Fruit fly (Drosophila melanogaster) whole organism, embryonic: ENCODE data around the gene CG45061.

Experiments
- Abd-B ChIP-seq: fragments of 200-800 bp; sonication (Bioruptor generic); optimal IDR thresholded peaks from 2 replicates; lab custom pipeline; 2018; ENCODE audit warnings: missing biosample characterization, mild to moderate bottlenecking, missing genetic modification characterization, moderate library complexity
- CG10267 ChIP-seq: fragments of 200-800 bp; sonication (Bioruptor generic); optimal IDR thresholded peaks from 2 replicates; lab custom pipeline; 2018; ENCODE audit warnings: missing biosample characterization, mild to moderate bottlenecking, missing genetic modification characterization, moderate library complexity
- CG12219 ChIP-seq: fragments of 200-800 bp; sonication (Bioruptor generic); optimal IDR thresholded peaks from 3 replicates; lab custom pipeline; 2018; ENCODE audit warnings: missing biosample characterization, mild to moderate bottlenecking, missing genetic modification characterization
- CG12236 ChIP-seq: fragments of 200-800 bp; sonication (Bioruptor generic); optimal IDR thresholded peaks from 2 replicates; lab custom pipeline; 2016; ENCODE audit warnings: missing biosample characterization, missing genetic modification characterization
- CG14014 ChIP-seq: fragments of 200-800 bp; sonication (Bioruptor generic); IDR thresholded peaks from 2 replicates; pipeline ENCODE4 v1.3.6; 2022; ENCODE audit warnings: missing biosample characterization, missing genetic modification characterization
- CG14860 ChIP-seq: fragments of 200-800 bp; sonication (Bioruptor generic); IDR thresholded peaks from 3 replicates; pipeline ENCODE4 v1.3.6; 2022; ENCODE audit warnings: missing biosample characterization, missing genetic modification characterization; ENCODE audit not compliant: partially characterized antibody
- CG15073 ChIP-seq: fragments of 200-800 bp; sonication (Bioruptor generic); optimal IDR thresholded peaks from 2 replicates; lab custom pipeline; 2016; ENCODE audit warnings: missing biosample characterization, missing genetic modification characterization
- CG15601 ChIP-seq: fragments of 200-800 bp; sonication (Bioruptor generic); optimal IDR thresholded peaks from 3 replicates; lab custom pipeline; 2019; ENCODE audit warnings: missing biosample characterization, mild to moderate bottlenecking, missing genetic modification characterization, moderate library complexity
- CG2129 ChIP-seq: fragments of 200-800 bp; sonication (Bioruptor generic); IDR thresholded peaks from 2 replicates; pipeline ENCODE4 v1.3.6; 2022; ENCODE audit warnings: missing biosample characterization, missing genetic modification characterization; ENCODE audit not compliant: partially characterized antibody
- CG31224 ChIP-seq: fragments of 200-800 bp; sonication (Bioruptor generic); IDR thresholded peaks from 2 replicates; pipeline ENCODE4 v1.3.6; 2022; ENCODE audit warnings: missing biosample characterization, missing genetic modification characterization
- CG32772 ChIP-seq: fragments of 200-800 bp; sonication (Bioruptor generic); IDR thresholded peaks from 2 replicates; pipeline ENCODE4 v1.3.6; 2022; ENCODE audit warnings: missing biosample characterization, missing genetic modification characterization
- CG4820 ChIP-seq: fragments of 200-800 bp; sonication (Bioruptor generic); optimal IDR thresholded peaks from 3 replicates; lab custom pipeline; 2016; ENCODE audit warnings: missing biosample characterization, missing genetic modification characterization
- CG8089 ChIP-seq: fragments of 200-800 bp; sonication (Bioruptor generic); optimal IDR thresholded peaks from 3 replicates; lab custom pipeline; 2016; ENCODE audit warnings: missing biosample characterization, missing genetic modification characterization
- CoRest ChIP-seq: fragments of 200-800 bp; sonication (Bioruptor generic); optimal IDR thresholded peaks from 3 replicates; lab custom pipeline; 2018; ENCODE audit warnings: missing biosample characterization, mild to moderate bottlenecking, missing genetic modification characterization, moderate library complexity
- Fer3 ChIP-seq: fragments of 200-800 bp; sonication (Bioruptor generic); optimal IDR thresholded peaks from 2 replicates; lab custom pipeline; 2018; ENCODE audit warnings: missing biosample characterization, mild to moderate bottlenecking, missing genetic modification characterization, moderate library complexity
- H15 ChIP-seq: fragments of 200-800 bp; sonication (Bioruptor generic); IDR thresholded peaks from 3 replicates; pipeline ENCODE4 v1.3.6; 2022; ENCODE audit warnings: missing biosample characterization, missing genetic modification characterization
- Lhr ChIP-seq: fragments of 200-800 bp; sonication (Bioruptor generic); optimal IDR thresholded peaks from 3 replicates; lab custom pipeline; 2017; ENCODE audit warnings: mild to moderate bottlenecking, missing biosample characterization, missing genetic modification reagents, missing genetic modification characterization
- MESR4 ChIP-seq: fragments of 200-800 bp; sonication (Bioruptor generic); optimal IDR thresholded peaks from 2 replicates; lab custom pipeline; 2018; ENCODE audit warnings: missing biosample characterization, mild to moderate bottlenecking, missing genetic modification characterization, moderate library complexity
- Med ChIP-seq: fragments of 200-800 bp; sonication (Bioruptor generic); peaks from one replicate; lab custom pipeline; 2016; ENCODE audit warnings: missing biosample characterization, missing genetic modification characterization, mild to moderate bottlenecking, inconsistent platforms, moderate library complexity
- Poxn ChIP-seq: fragments of 200-800 bp; sonication (Bioruptor generic); IDR thresholded peaks from 2 replicates; pipeline ENCODE4 v1.3.6; 2022; ENCODE audit warnings: missing biosample characterization, missing genetic modification characterization
- Scr ChIP-seq: fragments of 200-800 bp; sonication (Bioruptor generic); IDR thresholded peaks from 2 replicates; pipeline ENCODE4 v1.3.6; 2022; ENCODE audit warnings: missing biosample characterization, missing genetic modification characterization; ENCODE audit not compliant: partially characterized antibody
- TFAM ChIP-seq: fragments of 200-800 bp; sonication (Bioruptor generic); optimal IDR thresholded peaks from 2 replicates; lab custom pipeline; 2017; ENCODE audit warnings: missing biosample characterization, missing genetic modification characterization, inconsistent platforms
- Xrp1 ChIP-seq: fragments of 200-800 bp; sonication (Bioruptor generic); IDR thresholded peaks from 2 replicates; pipeline ENCODE4 v1.3.6; 2022; ENCODE audit warnings: missing biosample characterization, missing genetic modification characterization
- abd-A ChIP-seq: fragments of 200-800 bp; sonication (Bioruptor generic); optimal IDR thresholded peaks from 3 replicates; lab custom pipeline; 2019; ENCODE audit warnings: missing biosample characterization, mild to moderate bottlenecking, missing genetic modification characterization, moderate library complexity
- cad ChIP-seq: fragments of >200 bp; optimal IDR thresholded peaks from 2 replicates; lab custom pipeline; 2017; ENCODE audit warnings: missing biosample characterization, missing genetic modification characterization
- caup ChIP-seq: fragments of 200-800 bp; sonication (Bioruptor generic); optimal IDR thresholded peaks from 3 replicates; lab custom pipeline; 2017; ENCODE audit warnings: missing biosample characterization, mild to moderate bottlenecking, missing genetic modification characterization, moderate library complexity; ENCODE audit not compliant: severe bottlenecking
- chm ChIP-seq: fragments of 200-800 bp; sonication (Bioruptor generic); IDR thresholded peaks from 2 replicates; pipeline ENCODE4 v1.3.6; 2022; ENCODE audit warnings: missing biosample characterization, missing genetic modification characterization
- croc ChIP-seq: fragments of 200-800 bp; sonication (Bioruptor generic); conservative IDR thresholded peaks from 3 replicates; pipeline ENCODE4 v1.3.6; 2022; ENCODE audit warnings: missing biosample characterization, missing genetic modification characterization
- crp ChIP-seq, 2 experiments: fragments of 200-800 bp; sonication (Bioruptor generic); optimal IDR thresholded peaks; 2 replicates in 1 of 2; 3 replicates in 1 of 2; lab custom pipeline; 2017; ENCODE audit warnings: missing biosample characterization in 2 of 2, missing genetic modification characterization in 2 of 2, mild to moderate bottlenecking in 1 of 2, moderate library complexity in 1 of 2
- dmrt11E ChIP-seq: fragments of 200-800 bp; sonication (Bioruptor generic); optimal IDR thresholded peaks from 3 replicates; lab custom pipeline; 2018; ENCODE audit warnings: missing biosample characterization, mild to moderate bottlenecking, missing genetic modification characterization, moderate library complexity
- en ChIP-seq: fragments of 200-800 bp; sonication (Bioruptor generic); optimal IDR thresholded peaks from 2 replicates; lab custom pipeline; 2016; ENCODE audit warnings: missing biosample characterization, missing genetic modification characterization
- eve ChIP-seq, 2 experiments: fragments of >200 bp; optimal IDR thresholded peaks; 2 replicates each; lab custom pipeline; 2017; ENCODE audit warnings: missing biosample characterization in 2 of 2, missing genetic modification characterization in 2 of 2
- ham ChIP-seq: fragments of 200-800 bp; sonication (Bioruptor generic); IDR thresholded peaks from 2 replicates; pipeline ENCODE4 v1.3.6; 2022; ENCODE audit warnings: missing biosample characterization, missing genetic modification characterization
- jigr1 ChIP-seq: fragments of 200-800 bp; sonication (Bioruptor generic); IDR thresholded peaks from 3 replicates; pipeline ENCODE4 v1.3.6; 2022; ENCODE audit warnings: missing biosample characterization, missing genetic modification characterization
- ken ChIP-seq: fragments of 200-800 bp; sonication (Bioruptor generic); IDR thresholded peaks from 3 replicates; pipeline ENCODE4 v1.3.6; 2022; ENCODE audit warnings: missing biosample characterization, missing genetic modification characterization
- nerfin-1 ChIP-seq: fragments of 200-800 bp; sonication (Bioruptor generic); optimal IDR thresholded peaks from 3 replicates; lab custom pipeline; 2019; ENCODE audit warnings: missing biosample characterization, mild to moderate bottlenecking, missing genetic modification characterization, moderate library complexity
- odd ChIP-seq: fragments of 200-800 bp; sonication (Bioruptor generic); optimal IDR thresholded peaks from 2 replicates; lab custom pipeline; 2017; ENCODE audit warnings: missing biosample characterization, mild to moderate bottlenecking, missing genetic modification characterization
- pb ChIP-seq: fragments of 200-800 bp; sonication (Bioruptor generic); optimal IDR thresholded peaks from 3 replicates; lab custom pipeline; 2016; ENCODE audit warnings: missing biosample characterization, missing genetic modification characterization
- phol ChIP-seq: fragments of 200-800 bp; sonication (Bioruptor generic); optimal IDR thresholded peaks from 3 replicates; lab custom pipeline; 2018; ENCODE audit warnings: missing biosample characterization, mild to moderate bottlenecking, missing genetic modification characterization, moderate library complexity
- ranshi ChIP-seq: fragments of 200-800 bp; sonication (Bioruptor generic); IDR thresholded peaks from 2 replicates; pipeline ENCODE4 v1.3.6; 2022; ENCODE audit warnings: missing biosample characterization, missing genetic modification characterization
- repo ChIP-seq: fragments of 200-800 bp; sonication (Bioruptor generic); optimal IDR thresholded peaks from 2 replicates; lab custom pipeline; 2016; ENCODE audit warnings: missing biosample characterization, missing genetic modification characterization
- rib ChIP-seq: fragments of 200-800 bp; sonication (Bioruptor generic); IDR thresholded peaks from 2 replicates; pipeline ENCODE4 v1.3.6; 2022; ENCODE audit warnings: missing biosample characterization, missing genetic modification characterization
- so ChIP-seq: fragments of 200-800 bp; sonication (Bioruptor generic); IDR thresholded peaks from 3 replicates; pipeline ENCODE4 v1.3.6; 2022; ENCODE audit warnings: missing biosample characterization, missing genetic modification characterization
- unc-4 ChIP-seq: fragments of 200-800 bp; sonication (Bioruptor generic); IDR thresholded peaks from 2 replicates; pipeline ENCODE4 v1.3.6; 2022; ENCODE audit warnings: missing biosample characterization, missing genetic modification characterization; ENCODE audit not compliant: partially characterized antibody
- unpg ChIP-seq: fragments of 200-800 bp; sonication (Bioruptor generic); optimal IDR thresholded peaks from 3 replicates; lab custom pipeline; 2018; ENCODE audit warnings: missing biosample characterization, mild to moderate bottlenecking, missing genetic modification characterization, moderate library complexity
- wdn ChIP-seq: fragments of 200-800 bp; sonication (Bioruptor generic); IDR thresholded peaks from 2 replicates; pipeline ENCODE4 v1.3.6; 2022; ENCODE audit warnings: missing biosample characterization, missing genetic modification characterization
- wek ChIP-seq: fragments of 200-800 bp; sonication (Bioruptor generic); optimal IDR thresholded peaks from 3 replicates; lab custom pipeline; 2018; ENCODE audit warnings: missing biosample characterization, mild to moderate bottlenecking, missing genetic modification characterization, moderate library complexity
- zen2 ChIP-seq: fragments of 200-800 bp; sonication (Bioruptor generic); IDR thresholded peaks from 3 replicates; pipeline ENCODE4 v1.3.6; 2022; ENCODE audit warnings: missing biosample characterization, missing genetic modification characterization; ENCODE audit not compliant: partially characterized antibody

Gene CG45061

DNA sequence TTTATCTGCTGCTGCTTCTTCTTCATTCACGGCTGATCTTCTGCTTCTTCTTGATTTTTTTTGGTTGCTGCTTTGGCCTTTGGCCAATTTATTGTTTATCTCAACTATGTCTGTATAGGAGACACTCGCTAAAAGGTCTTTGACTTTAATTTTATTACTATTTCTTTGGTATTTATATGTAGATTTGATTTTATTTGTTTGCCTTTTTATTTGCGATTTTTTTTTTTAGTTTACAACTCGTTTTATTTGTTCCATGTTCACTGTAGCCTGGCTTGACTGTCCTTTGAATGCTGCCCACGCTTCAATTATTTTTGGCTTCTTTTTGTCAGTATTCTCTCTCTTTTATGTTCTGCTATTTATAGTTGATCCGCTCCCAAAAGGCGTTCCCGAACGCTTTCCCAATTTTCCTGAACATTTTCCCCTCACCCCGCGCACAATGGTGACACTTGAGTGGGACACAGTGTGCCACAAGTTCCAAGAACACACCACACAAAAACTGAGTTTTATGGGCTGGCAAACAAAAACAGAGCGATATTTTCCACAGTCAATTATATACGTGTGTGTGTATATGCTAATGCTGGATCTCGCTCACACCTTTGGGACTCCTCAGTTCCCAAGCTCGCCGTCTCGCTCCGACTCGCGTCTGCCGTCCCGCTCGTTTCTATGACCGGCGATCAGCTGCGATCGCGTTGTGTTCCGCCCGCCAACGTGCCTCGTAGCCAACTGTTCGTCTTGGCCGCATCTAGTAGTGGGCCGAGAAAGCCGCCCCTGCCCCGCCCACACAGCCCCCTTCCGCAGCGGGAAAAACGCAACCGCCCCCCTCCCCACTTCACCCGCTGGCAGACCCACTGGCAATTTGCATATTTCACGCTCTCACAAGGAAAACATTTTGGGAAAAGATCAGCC, 4.7 kb upstream of the CG45061 start, which contains the start of gene CG15247 (continued):
- no peak for TF ChIP-seq cad (GFP tag; lab: Kevin White, UChicago)
- TF ChIP-seq odd (GFP tag; lab: Kevin White, UChicago): peak; percentile 16
- peak; percentile 83 for TF ChIP-seq Xrp1 (GFP tag; lab: Robert Waterston, UW)
- peak; percentile 93 for TF ChIP-seq Med
- no peak for TF ChIP-seq repo (GFP tag; lab: Kevin White, UChicago)
- TF ChIP-seq so: peak; percentile 57; the same call in 1 of the 3 replicates
- peak; percentile 77 for TF ChIP-seq ken (GFP tag; lab: Robert Waterston, UW)
- peak in 1 of 2 experiments; percentile 66 for TF ChIP-seq eve (GFP tag; optimal IDR thresholded peaks at IDR 0.05; lab: Kevin White, UChicago)
- no peak for TF ChIP-seq pb (GFP tag; lab: Kevin White, UChicago)
- peak; percentile 79 for TF ChIP-seq phol (tag; lab: Kevin White, UChicago)
- 0 out of 2 replicates have a peak, but pooled peaks have one; percentile 16 for TF ChIP-seq ham
- peak; percentile 66 for TF ChIP-seq CG31224 (GFP tag; lab: Robert Waterston, UW)
- no peak for TF ChIP-seq CG2129 (GFP tag; lab: Robert Waterston, UW)
- peak; percentile 76 for TF ChIP-seq wdn
- TF ChIP-seq unpg: peak; percentile 80
- peak; percentile 84 for TF ChIP-seq CG32772 (GFP tag; lab: Robert Waterston, UW)
- TF ChIP-seq Poxn (GFP tag; lab: Robert Waterston, UW): no peak
- TF ChIP-seq crp (GFP tag; optimal IDR thresholded peaks at IDR 0.05; lab: Kevin White, UChicago): peak in 1 of 2 experiments; percentile 6
- peak; percentile 60 for TF ChIP-seq Abd-B
- peak; percentile 50 for TF ChIP-seq CG10267 (tag; lab: Kevin White, UChicago)
- no peak for TF ChIP-seq CG14860
- TF ChIP-seq croc (GFP tag; lab: Robert Waterston, UW): peak; percentile 71
- peak; percentile 33 for TF ChIP-seq CG8089 (GFP tag; lab: Kevin White, UChicago)
- peak; percentile 59 for TF ChIP-seq nerfin-1 (tag; lab: Kevin White, UChicago)
- peak; percentile 62 for TF ChIP-seq CG12219
- TF ChIP-seq CG12236 (GFP tag; lab: Kevin White, UChicago): peak; percentile 13
- TF ChIP-seq unc-4 (GFP tag; lab: Robert Waterston, UW): no peak
- TF ChIP-seq CoRest (tag; lab: Kevin White, UChicago): peak; percentile 84
- no peak for TF ChIP-seq zen2 (GFP tag; lab: Robert Waterston, UW)
- TF ChIP-seq CG4820 (GFP tag; lab: Kevin White, UChicago): peak; percentile 61
- TF ChIP-seq chm (GFP tag; lab: Robert Waterston, UW): no peak; the same call in 1 of the 2 replicates
- TF ChIP-seq CG14014: peak; percentile 82
- TF ChIP-seq MESR4 (GFP tag; lab: Kevin White, UChicago): no peak
- no peak for TF ChIP-seq Scr (GFP tag; lab: Robert Waterston, UW)
- TF ChIP-seq Lhr (GFP tag; lab: Kevin White, UChicago): peak; percentile 8
- peak; percentile 50 for TF ChIP-seq caup (GFP tag; lab: Kevin White, UChicago)
- TF ChIP-seq TFAM (GFP tag; lab: Kevin White, UChicago): no peak
- TF ChIP-seq rib: peak; percentile 35; the same call in 1 of the 2 replicates
- TF ChIP-seq Fer3 (tag; lab: Kevin White, UChicago): peak; percentile 73
- peak; percentile 61 for TF ChIP-seq CG15601 (tag; lab: Kevin White, UChicago)
- TF ChIP-seq abd-A (tag; lab: Kevin White, UChicago): no peak
- TF ChIP-seq en (GFP tag; lab: Kevin White, UChicago): peak; percentile 56
- TF ChIP-seq jigr1 (GFP tag; lab: Robert Waterston, UW): 0 out of 3 replicates have a peak, but pooled peaks have one; percentile 45
- TF ChIP-seq H15: peak; percentile 81
- TF ChIP-seq wek (GFP tag; lab: Kevin White, UChicago): no peak
- TF ChIP-seq dmrt11E (tag; lab: Kevin White, UChicago): peak; percentile 63
- TF ChIP-seq ranshi (GFP tag; lab: Robert Waterston, UW): peak; percentile 79
- no peak for TF ChIP-seq CG15073 (GFP tag; lab: Kevin White, UChicago)
